Fruit fly (Drosophila melanogaster): ENCODE measurements around the gene CG17145.

The CG17145 gene

dm6 chr3L:20209896-20210295 is 11.7 kb upstream of the CG17145 start:
- no peak for TF ChIP-seq Myc (optimal IDR thresholded peaks at IDR 0.05)
- no peak for TF ChIP-seq Sin3A (optimal IDR thresholded peaks at IDR 0.05)
- no peak for TF ChIP-seq h (optimal IDR thresholded peaks at IDR 0.05)
- TF ChIP-seq psq (optimal IDR thresholded peaks at IDR 0.05) = no peak
- TF ChIP-seq insv (optimal IDR thresholded peaks at IDR 0.05) = no peak
- TF ChIP-seq ttk (optimal IDR thresholded peaks at IDR 0.05) = no peak

DNA sequence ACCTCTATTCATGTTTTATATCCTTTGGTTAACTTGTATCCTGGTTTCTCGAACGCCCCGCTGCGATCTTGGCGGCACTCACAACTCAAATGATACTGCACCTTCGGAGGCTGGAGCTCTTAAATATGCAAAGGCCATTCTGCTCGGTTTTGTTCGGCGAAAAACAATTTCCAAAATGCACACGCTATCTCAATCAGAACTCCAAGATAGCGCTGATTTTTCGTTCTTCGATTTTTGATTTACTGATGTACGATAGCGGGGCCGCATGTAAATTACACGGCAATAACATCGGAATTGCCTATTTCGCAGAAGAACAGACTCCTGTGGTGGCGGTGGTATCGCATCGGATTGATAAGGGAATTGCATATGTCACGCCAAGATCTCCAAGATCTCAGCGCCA is 9.6 kb upstream of the CG17145 start, which contains the start of gene CG7017:
CG7017 (minus strand) TSS at position 101 of the 400 bp plus-strand sequence.
- TF ChIP-seq Myc (optimal IDR thresholded peaks at IDR 0.05) (no peak), Sin3A (optimal IDR thresholded peaks at IDR 0.05) (no peak), h (optimal IDR thresholded peaks at IDR 0.05) (no peak), insv (optimal IDR thresholded peaks at IDR 0.05) (no peak), psq (optimal IDR thresholded peaks at IDR 0.05) (no peak), ttk (optimal IDR thresholded peaks at IDR 0.05) (no peak)

DNA sequence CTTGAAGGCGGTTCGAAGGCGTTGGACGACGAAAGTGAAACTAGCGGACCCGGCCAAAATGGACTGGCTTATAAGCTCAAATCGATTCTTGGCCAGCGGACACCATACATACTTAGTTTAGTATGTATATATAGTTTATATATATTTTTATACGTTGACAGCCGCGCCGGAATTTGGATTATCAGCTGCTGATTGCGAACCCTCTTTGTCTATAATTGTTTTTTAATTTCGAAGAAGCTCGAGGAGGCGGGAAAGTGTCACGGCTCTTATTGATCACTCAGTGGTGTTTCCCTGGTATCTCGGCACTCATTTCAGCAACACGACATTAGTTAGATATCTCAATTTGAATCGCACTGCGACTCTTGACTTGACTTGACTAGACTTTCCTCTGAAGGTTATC is 1.2 kb upstream of the CG17145 start, which contains the start of gene CG6933:
CG6933 (minus strand) TSS at position 47 of the 400 bp plus-strand sequence.
- no peak for TF ChIP-seq Myc (optimal IDR thresholded peaks at IDR 0.05)
- no peak for TF ChIP-seq psq (optimal IDR thresholded peaks at IDR 0.05)
- no peak for TF ChIP-seq ttk (optimal IDR thresholded peaks at IDR 0.05)
- no peak for TF ChIP-seq h (optimal IDR thresholded peaks at IDR 0.05)
- TF ChIP-seq Sin3A (optimal IDR thresholded peaks at IDR 0.05) = no peak
- TF ChIP-seq insv (optimal IDR thresholded peaks at IDR 0.05) = no peak

- no peak for TF ChIP-seq psq (optimal IDR thresholded peaks at IDR 0.05)
- no peak for TF ChIP-seq Sin3A (optimal IDR thresholded peaks at IDR 0.05)
- no peak for TF ChIP-seq ttk (optimal IDR thresholded peaks at IDR 0.05)
- TF ChIP-seq insv (optimal IDR thresholded peaks at IDR 0.05) = no peak
- no peak for TF ChIP-seq h (optimal IDR thresholded peaks at IDR 0.05)
- TF ChIP-seq Myc (optimal IDR thresholded peaks at IDR 0.05) = no peak
Measured at dm6 chr3L:20220918-20221317, 696 bp upstream of the CG17145 start.

dm6 chr3L:20222617-20223016 is 1.0 kb downstream of the CG17145 start:
- TF ChIP-seq h (optimal IDR thresholded peaks at IDR 0.05) (no peak), insv (optimal IDR thresholded peaks at IDR 0.05) (no peak), Sin3A (optimal IDR thresholded peaks at IDR 0.05) (no peak), Myc (optimal IDR thresholded peaks at IDR 0.05) (no peak), psq (optimal IDR thresholded peaks at IDR 0.05) (no peak), ttk (optimal IDR thresholded peaks at IDR 0.05) (no peak)

DNA sequence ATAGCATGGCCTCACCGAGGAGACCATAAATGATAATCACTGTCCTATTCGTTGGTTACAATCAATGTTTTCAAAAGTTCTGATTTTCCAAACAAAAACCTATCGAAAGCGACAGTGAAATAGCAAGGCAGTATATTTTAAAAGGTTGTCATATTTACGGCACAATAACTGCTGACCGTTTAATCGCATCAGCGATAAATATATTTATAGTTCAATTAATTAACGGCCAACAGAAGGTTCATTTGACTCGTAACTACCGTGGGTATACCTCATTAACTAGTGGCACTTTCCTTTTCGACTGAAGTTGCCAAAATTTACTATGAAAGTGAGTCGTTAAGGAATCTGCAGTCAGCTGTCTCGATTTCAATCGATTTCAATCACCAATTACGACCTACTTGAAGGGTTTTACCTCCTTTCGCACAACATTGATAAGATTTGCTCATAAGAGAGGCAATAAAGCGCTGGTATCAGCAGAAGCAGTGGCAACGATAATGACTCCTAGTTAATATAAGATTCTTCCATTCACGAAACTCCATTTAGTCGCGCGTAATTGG is 1.9 kb downstream of the CG17145 start, which contains the start of gene CG17147:
CG17147 (plus strand) TSS at position 535 of the 554 bp plus-strand sequence.
- TF ChIP-seq psq (optimal IDR thresholded peaks at IDR 0.05) (no peak), Myc (optimal IDR thresholded peaks at IDR 0.05) (no peak), insv (optimal IDR thresholded peaks at IDR 0.05) (no peak), h (optimal IDR thresholded peaks at IDR 0.05) (no peak), Sin3A (optimal IDR thresholded peaks at IDR 0.05) (no peak), ttk (optimal IDR thresholded peaks at IDR 0.05) (no peak)

DNA sequence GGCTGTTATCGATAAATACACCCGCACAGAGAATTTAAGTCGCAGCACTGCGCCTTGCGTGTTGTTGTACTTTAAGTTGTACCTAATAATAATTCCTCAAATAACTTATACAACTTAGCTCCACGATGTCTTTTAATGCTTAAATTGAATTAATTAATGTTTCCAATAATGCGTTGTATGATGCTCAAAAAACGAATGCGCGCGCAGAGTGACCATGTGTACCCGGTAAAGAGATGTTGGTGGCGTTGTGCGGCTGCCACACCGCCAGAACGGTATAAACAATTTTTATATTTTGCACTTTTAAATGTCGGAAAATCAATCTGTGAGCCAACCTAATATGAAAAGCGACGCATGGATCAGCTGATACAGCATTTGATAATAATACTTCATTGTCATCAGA is 4.5 kb downstream of the CG17145 start:
- TF ChIP-seq Myc (optimal IDR thresholded peaks at IDR 0.05) (no peak), h (optimal IDR thresholded peaks at IDR 0.05) (no peak), insv (optimal IDR thresholded peaks at IDR 0.05) (no peak), psq (optimal IDR thresholded peaks at IDR 0.05) (no peak), Sin3A (optimal IDR thresholded peaks at IDR 0.05) (no peak), ttk (optimal IDR thresholded peaks at IDR 0.05) (no peak)

DNA sequence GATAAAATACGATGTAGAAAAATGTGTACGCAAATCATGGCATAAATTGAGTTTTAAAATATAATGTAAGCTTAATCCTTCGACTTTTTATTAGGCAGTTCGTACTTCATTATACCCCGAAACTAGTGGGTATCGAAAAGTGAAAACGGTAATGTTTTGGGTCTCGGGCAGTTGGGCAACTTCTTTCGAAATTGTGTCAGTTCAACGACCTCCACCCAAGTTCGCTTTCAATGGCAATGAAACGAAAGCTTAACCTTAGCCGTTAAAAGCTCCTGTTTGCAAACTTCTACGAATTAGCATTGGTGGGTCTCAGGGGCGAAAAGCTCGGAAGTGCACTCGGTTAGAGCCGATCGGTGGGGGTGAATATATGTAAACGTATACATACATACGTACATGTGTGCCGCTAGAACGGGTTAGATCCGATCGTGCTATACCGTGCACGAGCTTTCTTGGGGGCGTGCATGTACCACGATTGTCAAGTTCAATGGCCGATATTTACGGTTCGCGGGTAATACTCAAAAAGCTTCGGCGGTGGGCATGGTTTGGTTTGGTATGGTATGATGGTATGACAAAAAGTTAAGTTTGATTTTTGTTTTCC is 8.7 kb downstream of the CG17145 start:
- TF ChIP-seq insv (optimal IDR thresholded peaks at IDR 0.05) (no peak), Myc (optimal IDR thresholded peaks at IDR 0.05) (no peak), psq (optimal IDR thresholded peaks at IDR 0.05) (no peak), h (optimal IDR thresholded peaks at IDR 0.05) (no peak), ttk (optimal IDR thresholded peaks at IDR 0.05) (no peak), Sin3A (optimal IDR thresholded peaks at IDR 0.05) (no peak)

DNA sequence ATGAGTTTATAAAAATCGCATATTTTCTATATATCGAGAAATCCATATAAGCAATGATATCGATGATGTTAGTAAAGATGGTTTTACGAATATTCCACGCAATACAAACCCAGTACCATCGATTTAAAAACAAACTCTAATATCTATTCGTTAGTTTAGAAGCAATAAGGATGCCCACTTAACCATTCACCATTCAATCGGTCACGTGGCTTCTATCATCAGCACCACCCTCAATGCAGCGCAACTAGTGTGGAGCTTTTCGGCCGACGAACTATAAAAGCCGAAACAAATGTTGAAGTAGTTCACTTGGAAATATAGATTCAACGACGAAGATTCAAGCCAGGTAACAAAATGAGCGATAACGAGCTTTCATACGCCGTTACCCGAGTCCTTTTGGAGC is 9.8 kb downstream of the CG17145 start, which contains the start of gene CG13813:
CG13813 (plus strand) TSS at position 301 of the 400 bp plus-strand sequence.
- TF ChIP-seq insv (optimal IDR thresholded peaks at IDR 0.05) (no peak), Myc (optimal IDR thresholded peaks at IDR 0.05) (no peak), Sin3A (optimal IDR thresholded peaks at IDR 0.05) (no peak)

DNA sequence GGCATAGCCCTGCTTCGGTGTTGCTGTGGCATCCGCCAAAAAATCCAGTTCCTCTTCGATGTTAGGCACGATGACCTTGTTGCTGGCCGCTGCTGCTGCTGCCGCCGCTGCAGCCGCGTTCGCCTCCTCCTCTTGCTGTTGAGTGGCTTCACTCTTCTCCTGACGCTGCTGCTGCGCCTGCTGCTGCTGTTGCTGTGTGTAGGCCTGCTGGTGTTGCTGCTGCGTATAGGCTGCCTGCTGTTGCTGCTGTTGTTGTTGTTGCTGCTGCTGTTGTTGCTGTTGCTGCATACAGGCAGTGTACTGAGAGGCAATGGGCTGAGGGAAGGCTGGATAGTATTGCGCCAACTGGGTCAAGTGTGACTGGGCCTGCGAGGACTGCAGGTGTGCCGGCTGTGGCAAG is 15.6 kb downstream of the CG17145 start:
- no peak for TF ChIP-seq ttk (optimal IDR thresholded peaks at IDR 0.05)
- no peak for TF ChIP-seq psq (optimal IDR thresholded peaks at IDR 0.05)
- TF ChIP-seq Sin3A (optimal IDR thresholded peaks at IDR 0.05) = no peak
- no peak for TF ChIP-seq Myc (optimal IDR thresholded peaks at IDR 0.05)
- TF ChIP-seq h (optimal IDR thresholded peaks at IDR 0.05) = no peak
- TF ChIP-seq insv (optimal IDR thresholded peaks at IDR 0.05) = no peak

DNA sequence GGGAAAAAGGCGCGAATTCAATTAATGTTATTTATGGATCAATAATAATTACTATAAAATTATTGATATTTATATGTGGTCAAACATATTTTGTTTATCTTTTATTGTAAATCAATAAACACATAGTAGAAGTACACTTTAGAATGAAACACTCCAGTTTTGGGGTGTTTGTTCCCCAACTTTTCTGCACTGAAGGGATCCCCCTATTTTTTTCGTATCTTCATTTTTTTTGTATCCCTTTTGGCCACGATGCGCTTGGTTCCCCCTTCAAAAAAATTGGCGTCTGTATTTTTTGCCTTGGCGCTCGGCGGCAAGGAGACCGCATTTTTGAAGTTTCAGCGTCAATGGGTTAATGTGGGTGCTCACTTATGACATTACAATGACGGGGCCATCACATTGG is 19.1 kb downstream of the CG17145 start, which contains the start of gene Clc:
Clc (plus strand) TSS at position 301 of the 400 bp plus-strand sequence.
- TF ChIP-seq Myc (optimal IDR thresholded peaks at IDR 0.05) = no peak
- no peak for TF ChIP-seq insv (optimal IDR thresholded peaks at IDR 0.05)
- no peak for TF ChIP-seq Sin3A (optimal IDR thresholded peaks at IDR 0.05)
- no peak for TF ChIP-seq h (optimal IDR thresholded peaks at IDR 0.05)
- no peak for TF ChIP-seq ttk (optimal IDR thresholded peaks at IDR 0.05)
- TF ChIP-seq psq (optimal IDR thresholded peaks at IDR 0.05) = no peak

DNA sequence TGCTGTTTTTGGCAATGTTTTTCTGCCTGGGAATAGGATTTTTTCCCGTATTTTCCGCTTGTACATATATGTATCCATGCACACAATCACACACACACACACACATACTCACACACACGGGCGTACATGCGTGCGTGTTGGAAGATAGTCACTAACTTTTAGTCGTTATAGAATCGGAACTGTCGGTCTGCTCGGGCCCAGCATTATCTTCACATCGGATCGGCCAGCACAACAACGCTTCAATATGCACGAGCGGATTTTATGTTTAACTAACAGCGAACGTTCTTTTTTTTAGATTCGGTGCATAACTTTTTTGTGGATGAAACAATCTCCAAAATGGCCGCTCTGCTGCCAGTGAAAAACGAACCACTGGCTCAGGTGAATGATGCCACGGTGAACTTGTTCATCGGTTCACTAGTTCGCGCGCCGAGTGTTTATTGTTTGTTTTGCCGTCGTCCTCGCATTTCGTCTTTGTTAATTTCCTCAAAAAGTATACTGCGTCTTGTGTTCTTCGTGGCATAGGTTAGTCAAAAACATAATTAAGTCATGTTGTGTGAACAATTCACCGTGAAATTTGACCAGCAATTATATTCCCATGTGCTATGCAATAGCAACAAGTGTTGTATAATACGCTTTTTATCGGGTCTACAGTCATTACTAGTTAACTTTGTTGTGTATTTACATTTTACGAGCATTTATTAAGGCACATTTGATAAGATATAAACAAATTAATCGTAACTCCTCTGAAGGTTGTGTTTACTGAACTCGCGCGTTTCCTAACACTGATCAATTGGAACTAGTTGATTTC is 19.8 kb downstream of the CG17145 start, which contains the start of the genes CG6951 and CG17233:
CG6951 (plus strand) TSS at position 105 of the 808 bp plus-strand sequence.
CG17233 (minus strand) TSS at position 741 of the 808 bp plus-strand sequence.
- no peak for TF ChIP-seq ttk (optimal IDR thresholded peaks at IDR 0.05)
- TF ChIP-seq Sin3A (optimal IDR thresholded peaks at IDR 0.05) = no peak
- no peak for TF ChIP-seq psq (optimal IDR thresholded peaks at IDR 0.05)
- no peak for TF ChIP-seq h (optimal IDR thresholded peaks at IDR 0.05)
- no peak for TF ChIP-seq insv (optimal IDR thresholded peaks at IDR 0.05)
- TF ChIP-seq Myc (optimal IDR thresholded peaks at IDR 0.05) = no peak
